Fruit fly (Drosophila melanogaster): ENCODE measurements around the gene Tengl2.

Gene Tengl2

DNA sequence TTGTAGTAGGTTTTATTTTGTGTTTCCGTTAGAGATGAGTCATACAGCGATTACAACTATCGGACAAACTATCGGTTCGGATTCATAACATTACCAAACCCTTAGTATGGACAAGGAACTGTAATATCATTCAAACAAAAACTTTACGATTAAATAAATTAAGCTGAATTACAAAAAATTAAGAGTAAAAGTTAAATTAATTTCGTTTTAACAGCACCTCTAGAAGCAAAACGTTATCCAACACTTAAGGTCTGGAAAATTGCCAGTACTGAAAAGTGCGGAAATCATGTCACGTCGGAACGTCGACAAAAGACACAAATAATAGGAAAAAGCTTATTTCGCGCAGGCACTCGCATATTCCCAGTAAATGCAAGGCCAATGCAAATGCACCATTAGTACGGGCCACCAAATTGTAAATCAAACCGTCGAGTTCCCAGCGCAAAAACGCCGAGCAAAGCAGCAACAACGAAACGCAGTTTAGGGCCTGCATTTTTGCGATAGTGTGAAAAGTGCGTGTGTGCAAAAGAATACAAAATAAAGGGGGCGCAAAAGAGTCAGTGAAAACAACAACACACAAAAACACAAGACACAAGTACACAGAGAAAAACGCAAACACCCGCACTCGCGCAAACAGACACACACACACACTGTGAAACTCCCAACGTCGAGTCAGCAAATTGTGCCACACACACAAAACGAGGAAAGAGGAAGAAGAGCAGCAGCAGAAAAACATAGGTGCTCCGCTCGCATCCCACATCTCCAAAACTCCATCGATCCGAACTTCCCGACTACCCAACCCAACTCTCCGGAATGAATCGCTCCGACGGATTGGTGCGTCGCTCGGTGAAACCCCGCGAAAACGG is 12.7 kb downstream of the Tengl2 start, which contains the start of the genes CG15387 and sau (continued):
- TF ChIP-seq Gug (GFP tag; IDR thresholded peaks at IDR 0.05) (peak; percentile 76), CG18619 (GFP tag; optimal IDR thresholded peaks at IDR 0.05) (peak; percentile 78), hkb (optimal IDR thresholded peaks at IDR 0.05) (no peak), hkb (GFP tag; IDR thresholded peaks at IDR 0.05) (peak; percentile 86), CG11504 (tag; optimal IDR thresholded peaks at IDR 0.05) (peak; percentile 87), Atf6 (GFP tag; IDR thresholded peaks at IDR 0.05) (peak; percentile 90), CG31224 (GFP tag; IDR thresholded peaks at IDR 0.05) (peak; percentile 79), lbe (GFP tag; optimal IDR thresholded peaks at IDR 0.05) (peak; percentile 90), Dad (GFP tag; optimal IDR thresholded peaks at IDR 0.05) (peak; percentile 83), CG13894 (tag; optimal IDR thresholded peaks at IDR 0.05) (peak; percentile 90), Tbp (GFP tag; optimal IDR thresholded peaks at IDR 0.05) (no peak), gce (GFP tag; IDR thresholded peaks at IDR 0.05) (peak; percentile 48; the same call in 1 of the 3 replicates), Six4 (GFP tag; optimal IDR thresholded peaks at IDR 0.05) (peak; percentile 81), HmgD (GFP tag; optimal IDR thresholded peaks at IDR 0.05) (peak; percentile 59), ewg (GFP tag; optimal IDR thresholded peaks at IDR 0.05) (peak; percentile 84), al (GFP tag; IDR thresholded peaks at IDR 0.05) (peak; percentile 79), CG11085 (GFP tag; IDR thresholded peaks at IDR 0.05) (peak; percentile 76), CG30020 (tag; optimal IDR thresholded peaks at IDR 0.05) (peak; percentile 80), fd96Cb (tag; optimal IDR thresholded peaks at IDR 0.05) (peak; percentile 76), Taf1 (GFP tag; IDR thresholded peaks at IDR 0.05) (peak; percentile 69; the same call in 1 of the 2 replicates), CG18262 (tag; optimal IDR thresholded peaks at IDR 0.05) (peak; percentile 83), tio (GFP tag; optimal IDR thresholded peaks at IDR 0.05) (peak; percentile 81), CG10431 (GFP tag; optimal IDR thresholded peaks at IDR 0.05) (peak; percentile 67), CG9797 (GFP tag; optimal IDR thresholded peaks at IDR 0.05) (no peak), Oli (tag; optimal IDR thresholded peaks at IDR 0.05) (peak; percentile 78), H2.0 (GFP tag; IDR thresholded peaks at IDR 0.05) (peak; percentile 85), gcm (GFP tag; optimal IDR thresholded peaks at IDR 0.05) (peak; percentile 68), ind (GFP tag; optimal IDR thresholded peaks at IDR 0.05) (peak; percentile 89), org-1 (GFP tag; optimal IDR thresholded peaks at IDR 0.05) (peak; percentile 63), br (optimal IDR thresholded peaks at IDR 0.05) (no peak), Med (GFP tag) (peak; percentile 99), NFAT (GFP tag; IDR thresholded peaks at IDR 0.05) (no peak; the same call in none of the 2 replicates), CG1024 (GFP tag; IDR thresholded peaks at IDR 0.05) (peak; percentile 66), Sry-δ (GFP tag; optimal IDR thresholded peaks at IDR 0.05) (peak; percentile 97), Drgx (GFP tag; IDR thresholded peaks at IDR 0.05) (peak; percentile 65), dm (GFP tag; optimal IDR thresholded peaks at IDR 0.05) (peak; percentile 82), Sry-β (GFP tag; optimal IDR thresholded peaks at IDR 0.05) (peak; percentile 50), pum (GFP tag; optimal IDR thresholded peaks at IDR 0.05) (peak; percentile 93), CG10565 (GFP tag; optimal IDR thresholded peaks at IDR 0.05) (no peak), sd (tag; optimal IDR thresholded peaks at IDR 0.05) (peak; percentile 68), so (GFP tag; IDR thresholded peaks at IDR 0.05) (peak; percentile 82), CG4730 (GFP tag; IDR thresholded peaks at IDR 0.05) (peak; percentile 66), CG7987 (GFP tag; optimal IDR thresholded peaks at IDR 0.05) (peak; percentile 63), CG2875 (GFP tag; optimal IDR thresholded peaks at IDR 0.05) (peak; percentile 58), CG3726 (GFP tag; IDR thresholded peaks at IDR 0.05) (peak; percentile 52; the same call in 1 of the 3 replicates), dan (GFP tag; IDR thresholded peaks at IDR 0.05) (no peak), Eip74EF (GFP tag; optimal IDR thresholded peaks at IDR 0.05) (peak in 1 of 2 experiments; percentile 65), GATAe (GFP tag; conservative IDR thresholded peaks at IDR 0.05) (no peak; the same call in 1 of the 2 replicates), CG4707 (GFP tag; optimal IDR thresholded peaks at IDR 0.05) (peak; percentile 52), CG10959 (GFP tag; IDR thresholded peaks at IDR 0.05) (peak; percentile 65)
